Worm (Caenorhabditis elegans) whole organism, young adult: Measurements from ENCODE around the gene srx-114.
A peak's percentile ranks its signal among the peaks of the same experiment; 100 is the strongest.

Source experiments
- D2030.7 ChIP-seq: fragments of 200-800 bp; sonication (Bioruptor generic); IDR thresholded peaks from 2 replicates; pipeline ENCODE4 v1.3.6; 2022; ENCODE audit warnings: missing genetic modification reagents, missing genetic modification characterization, missing compliant biosample characterization
- F55B11.4 ChIP-seq: sonication (generic microtip); optimal IDR thresholded peaks from 2 replicates; lab custom pipeline; 2016; ENCODE audit warnings: missing compliant biosample characterization, missing genetic modification characterization, borderline replicate concordance; ENCODE audit not compliant: insufficient read depth
- chd-7 ChIP-seq: sonication (generic microtip); optimal IDR thresholded peaks from 2 replicates; lab custom pipeline; 2016; ENCODE audit warnings: mild to moderate bottlenecking, missing genetic modification characterization, moderate library complexity, missing compliant biosample characterization
- hlh-26 ChIP-seq: fragments of 200-800 bp; sonication (Bioruptor generic); conservative IDR thresholded peaks from 2 replicates; pipeline ENCODE4 v1.3.6; 2022; ENCODE audit warnings: missing genetic modification reagents, missing genetic modification characterization, missing compliant biosample characterization
- lag-1 ChIP-seq: fragments of 200-800 bp; sonication (Bioruptor generic); IDR thresholded peaks from 2 replicates; pipeline ENCODE4 v1.3.6; 2022; ENCODE audit warnings: missing genetic modification reagents, missing genetic modification characterization, missing compliant biosample characterization
- let-526 ChIP-seq: fragments of 200-800 bp; sonication (Bioruptor generic); IDR thresholded peaks from 2 replicates; pipeline ENCODE4 v1.3.6; 2022; ENCODE audit warnings: missing genetic modification reagents, missing genetic modification characterization, missing compliant biosample characterization
- snpc-3.4 ChIP-seq: sonication (generic microtip); optimal IDR thresholded peaks from 2 replicates; lab custom pipeline; 2017; ENCODE audit warnings: missing genetic modification characterization, mild to moderate bottlenecking, missing compliant biosample characterization, antibody characterized with exemption, moderate library complexity, missing genotype, missing genetic modification reagents
- snpc-4 ChIP-seq, 5 experiments: fragments of 150-350 bp in 1 of 5; sonication (generic microtip) in 4 of 5; optimal IDR thresholded peaks; 2 replicates each; lab custom pipeline; 2014 to 2018; ENCODE audit warnings: missing genetic modification characterization in 5 of 5, missing biosample characterization in 3 of 5, antibody characterized with exemption in 2 of 5, mild to moderate bottlenecking in 2 of 5, missing compliant biosample characterization in 2 of 5, missing genotype in 2 of 5, moderate library complexity in 2 of 5, missing genetic modification reagents in 1 of 5
- tbx-9 ChIP-seq: sonication (generic microtip); optimal IDR thresholded peaks from 2 replicates; lab custom pipeline; 2016; ENCODE audit warnings: borderline replicate concordance, missing genetic modification characterization, inconsistent platforms, missing compliant biosample characterization
- tlf-1 ChIP-seq: fragments of 200-800 bp; sonication (Bioruptor generic); optimal IDR thresholded peaks from 2 replicates; lab custom pipeline; 2018; ENCODE audit warnings: mild to moderate bottlenecking, missing genetic modification characterization, missing compliant biosample characterization
- ztf-25 ChIP-seq: fragments of 200-800 bp; sonication (Bioruptor generic); IDR thresholded peaks from 2 replicates; pipeline ENCODE4 v1.3.6; 2022; ENCODE audit warnings: missing genetic modification reagents, missing genetic modification characterization, missing compliant biosample characterization

ce11 chrII:5465729-5466408 is 32.9 kb upstream of the srx-114 start, which contains the start of gene clr-1:
- TF ChIP-seq snpc-3.4 (no peak), tlf-1 (GFP tag; lab: Kevin White, UChicago) (no peak), F55B11.4 (tag; lab: Kevin White, UChicago) (no peak), tbx-9 (tag; lab: Kevin White, UChicago) (no peak), ztf-25 (GFP tag; lab: Robert Waterston, UW) (no peak), chd-7 (tag; lab: Kevin White, UChicago) (no peak), lag-1 (no peak), hlh-26 (GFP tag; lab: Robert Waterston, UW) (no peak), snpc-4 (GFP tag; optimal IDR thresholded peaks at IDR 0.05; lab: Kevin White, UChicago) (no peak), snpc-4 (tag; optimal IDR thresholded peaks at IDR 0.05; lab: Kevin White, UChicago) (no peak), D2030.7 (GFP tag; lab: Robert Waterston, UW) (peak; percentile 28; the same call in 1 of the 2 replicates), let-526 (no peak)
